Fruit fly (Drosophila melanogaster) whole organism, embryonic: ENCODE measurements around the gene CG33784.
A peak's percentile ranks its signal among the peaks of the same experiment; 100 is the strongest.

Experiments used
- Awh ChIP-seq: fragments of 200-800 bp; sonication (Bioruptor generic); IDR thresholded peaks from 2 replicates; pipeline ENCODE4, ENCODE4 v1.3.6; 2022; ENCODE audit warnings: missing biosample characterization, missing genetic modification characterization
- CG11696 ChIP-seq: fragments of 200-800 bp; sonication (Bioruptor generic); IDR thresholded peaks from 2 replicates; pipeline ENCODE4 v1.3.6; 2022; ENCODE audit warnings: missing biosample characterization, missing genetic modification characterization
- CG12155 ChIP-seq: fragments of 200-800 bp; sonication (Bioruptor generic); optimal IDR thresholded peaks from 3 replicates; lab custom pipeline; 2016; ENCODE audit warnings: missing biosample characterization, missing genetic modification characterization
- CG13624 ChIP-seq: fragments of 200-800 bp; sonication (Bioruptor generic); optimal IDR thresholded peaks from 2 replicates; lab custom pipeline; 2016; ENCODE audit warnings: missing biosample characterization, missing genetic modification characterization
- CG16863 ChIP-seq: fragments of 200-800 bp; sonication (Bioruptor generic); optimal IDR thresholded peaks from 3 replicates; lab custom pipeline; 2016; ENCODE audit warnings: missing biosample characterization, missing genetic modification characterization
- CG17361 ChIP-seq: fragments of 200-800 bp; sonication (Bioruptor generic); IDR thresholded peaks from 3 replicates; pipeline ENCODE4 v1.3.6; 2022; ENCODE audit warnings: missing biosample characterization, missing genetic modification characterization
- CG17385 ChIP-seq: fragments of 200-800 bp; sonication (Bioruptor generic); optimal IDR thresholded peaks from 3 replicates; lab custom pipeline; 2018; ENCODE audit warnings: missing biosample characterization, mild to moderate bottlenecking, missing genetic modification characterization
- CG1792 ChIP-seq: fragments of 200-800 bp; sonication (Bioruptor generic); optimal IDR thresholded peaks from 2 replicates; lab custom pipeline; 2016; ENCODE audit warnings: missing biosample characterization, missing genetic modification characterization
- CG18476 ChIP-seq: fragments of 200-800 bp; sonication (Bioruptor generic); optimal IDR thresholded peaks from 2 replicates; lab custom pipeline; 2016; ENCODE audit warnings: missing biosample characterization, mild to moderate bottlenecking, missing genetic modification characterization
- CG3407 ChIP-seq: fragments of 200-800 bp; sonication (Bioruptor generic); optimal IDR thresholded peaks from 2 replicates; lab custom pipeline; 2018; ENCODE audit warnings: missing biosample characterization, mild to moderate bottlenecking, missing genetic modification characterization
- CG3847 ChIP-seq: fragments of 200-800 bp; sonication (Bioruptor generic); IDR thresholded peaks from 2 replicates; pipeline ENCODE4 v1.3.6; 2022; ENCODE audit warnings: missing biosample characterization, missing genetic modification characterization
- CG4282 ChIP-seq: fragments of 200-800 bp; sonication (Bioruptor generic); optimal IDR thresholded peaks from 2 replicates; lab custom pipeline; 2016; ENCODE audit warnings: missing biosample characterization, missing genetic modification characterization
- CG4424 ChIP-seq: fragments of 200-800 bp; sonication (Bioruptor generic); optimal IDR thresholded peaks from 3 replicates; lab custom pipeline; 2016; ENCODE audit warnings: missing biosample characterization, missing genetic modification characterization
- CG4617 ChIP-seq: fragments of 200-800 bp; sonication (Bioruptor generic); optimal IDR thresholded peaks from 3 replicates; lab custom pipeline; 2016; ENCODE audit warnings: missing biosample characterization, missing genetic modification characterization, borderline replicate concordance
- CG6683 ChIP-seq: fragments of 200-800 bp; sonication (Bioruptor generic); optimal IDR thresholded peaks from 2 replicates; lab custom pipeline; 2017; ENCODE audit warnings: missing biosample characterization, mild to moderate bottlenecking, missing genetic modification characterization, missing genetic modification reagents
- CG7357 ChIP-seq: fragments of 200-800 bp; sonication (Bioruptor generic); IDR thresholded peaks from 3 replicates; pipeline ENCODE4 v1.3.6; 2022; ENCODE audit warnings: missing biosample characterization, missing genetic modification characterization
- CG7745 ChIP-seq: fragments of 200-800 bp; sonication (Bioruptor generic); optimal IDR thresholded peaks from 2 replicates; lab custom pipeline; 2018; ENCODE audit warnings: missing biosample characterization, mild to moderate bottlenecking, missing genetic modification characterization, moderate library complexity
- D19B ChIP-seq: fragments of 200-800 bp; sonication (Bioruptor generic); optimal IDR thresholded peaks from 2 replicates; lab custom pipeline; 2017; ENCODE audit warnings: missing biosample characterization, mild to moderate bottlenecking, missing genetic modification characterization
- Dp ChIP-seq: fragments of 200-800 bp; sonication (Bioruptor generic); optimal IDR thresholded peaks from 2 replicates; lab custom pipeline; 2018; ENCODE audit warnings: missing biosample characterization, mild to moderate bottlenecking, missing genetic modification characterization, moderate library complexity
- E2f1 ChIP-seq: fragments of 200-800 bp; sonication (Bioruptor generic); IDR thresholded peaks from 2 replicates; pipeline ENCODE4 v1.3.6; 2022; ENCODE audit warnings: missing biosample characterization, missing genetic modification characterization
- Fer2 ChIP-seq: fragments of 200-800 bp; sonication (Bioruptor generic); optimal IDR thresholded peaks from 2 replicates; lab custom pipeline; 2018; ENCODE audit warnings: missing biosample characterization, mild to moderate bottlenecking, missing genetic modification characterization, moderate library complexity
- HmgZ ChIP-seq: fragments of 200-800 bp; sonication (Bioruptor generic); optimal IDR thresholded peaks from 2 replicates; lab custom pipeline; 2018; ENCODE audit warnings: missing biosample characterization, mild to moderate bottlenecking, missing genetic modification characterization
- Hr78 ChIP-seq, 2 experiments: fragments of 200-800 bp in 1 of 2; fragments of >200 bp in 1 of 2; sonication (Bioruptor generic) in 1 of 2; optimal IDR thresholded peaks; 2 replicates each; lab custom pipeline; 2017 to 2019; ENCODE audit warnings: missing biosample characterization in 2 of 2, missing genetic modification characterization in 2 of 2, mild to moderate bottlenecking in 1 of 2, moderate library complexity in 1 of 2
- MESR4 ChIP-seq: fragments of 200-800 bp; sonication (Bioruptor generic); optimal IDR thresholded peaks from 2 replicates; lab custom pipeline; 2018; ENCODE audit warnings: missing biosample characterization, mild to moderate bottlenecking, missing genetic modification characterization, moderate library complexity
- MTF-1 ChIP-seq: fragments of 200-800 bp; sonication (Bioruptor generic); optimal IDR thresholded peaks from 2 replicates; lab custom pipeline; 2018; ENCODE audit warnings: missing biosample characterization, mild to moderate bottlenecking, missing genetic modification characterization, borderline replicate concordance
- Mad ChIP-seq: fragments of 200-800 bp; sonication (Bioruptor generic); optimal IDR thresholded peaks from 2 replicates; lab custom pipeline; 2016; ENCODE audit warnings: missing biosample characterization, missing genetic modification characterization
- Max ChIP-seq: fragments of 200-800 bp; sonication (Bioruptor generic); optimal IDR thresholded peaks from 2 replicates; lab custom pipeline; 2016; ENCODE audit warnings: missing biosample characterization, mild to moderate bottlenecking, missing genetic modification characterization
- Oli ChIP-seq: fragments of 200-800 bp; sonication (Bioruptor generic); optimal IDR thresholded peaks from 2 replicates; lab custom pipeline; 2018; ENCODE audit warnings: missing biosample characterization, mild to moderate bottlenecking, missing genetic modification characterization, moderate library complexity
- PHDP ChIP-seq: fragments of 200-800 bp; sonication (Bioruptor generic); optimal IDR thresholded peaks from 3 replicates; lab custom pipeline; 2018; ENCODE audit warnings: missing biosample characterization, mild to moderate bottlenecking, missing genetic modification characterization, moderate library complexity
- Rfx ChIP-seq: fragments of 200-800 bp; sonication (Bioruptor generic); IDR thresholded peaks from 2 replicates; pipeline ENCODE4 v1.3.6; 2022; ENCODE audit warnings: missing biosample characterization, missing genetic modification characterization
- Six4 ChIP-seq: fragments of 200-800 bp; sonication (Bioruptor generic); optimal IDR thresholded peaks from 2 replicates; lab custom pipeline; 2016; ENCODE audit warnings: missing biosample characterization, missing genetic modification characterization
- Sox102F ChIP-seq: fragments of 200-800 bp; sonication (Bioruptor generic); optimal IDR thresholded peaks from 2 replicates; lab custom pipeline; 2018; ENCODE audit warnings: missing biosample characterization, mild to moderate bottlenecking, missing genetic modification characterization, moderate library complexity
- TFAM ChIP-seq: fragments of 200-800 bp; sonication (Bioruptor generic); optimal IDR thresholded peaks from 2 replicates; lab custom pipeline; 2017; ENCODE audit warnings: missing biosample characterization, missing genetic modification characterization, inconsistent platforms
- bowl ChIP-seq: fragments of 200-800 bp; sonication (Bioruptor generic); IDR thresholded peaks from 2 replicates; pipeline ENCODE4 v1.3.6; 2022; ENCODE audit warnings: missing biosample characterization, missing genetic modification characterization
- br ChIP-seq: fragments of >200 bp; optimal IDR thresholded peaks from 2 replicates; lab custom pipeline; 2017
- croc ChIP-seq: fragments of 200-800 bp; sonication (Bioruptor generic); conservative IDR thresholded peaks from 3 replicates; pipeline ENCODE4 v1.3.6; 2022; ENCODE audit warnings: missing biosample characterization, missing genetic modification characterization
- dan ChIP-seq: fragments of 200-800 bp; sonication (Bioruptor generic); IDR thresholded peaks from 2 replicates; pipeline ENCODE4 v1.3.6; 2022; ENCODE audit warnings: missing biosample characterization, missing genetic modification characterization
- fd64A ChIP-seq: fragments of 200-800 bp; sonication (Bioruptor generic); optimal IDR thresholded peaks from 3 replicates; lab custom pipeline; 2018; ENCODE audit warnings: missing biosample characterization, mild to moderate bottlenecking, missing genetic modification characterization
- gcm ChIP-seq: fragments of 200-800 bp; sonication (Bioruptor generic); optimal IDR thresholded peaks from 2 replicates; lab custom pipeline; 2019; ENCODE audit warnings: missing biosample characterization, mild to moderate bottlenecking, missing genetic modification characterization, moderate library complexity
- insv ChIP-seq, 2 experiments: fragments of 200-800 bp; sonication (Bioruptor generic); optimal IDR thresholded peaks; 3 replicates each; lab custom pipeline; 2016 to 2018; ENCODE audit warnings: missing biosample characterization in 2 of 2, missing genetic modification characterization in 2 of 2
- odd ChIP-seq: fragments of 200-800 bp; sonication (Bioruptor generic); optimal IDR thresholded peaks from 2 replicates; lab custom pipeline; 2017; ENCODE audit warnings: missing biosample characterization, mild to moderate bottlenecking, missing genetic modification characterization
- onecut ChIP-seq: fragments of 200-800 bp; sonication (Bioruptor generic); IDR thresholded peaks from 2 replicates; pipeline ENCODE4 v1.3.6; 2022; ENCODE audit warnings: missing biosample characterization, missing genetic modification characterization
- peb ChIP-seq: fragments of 200-800 bp; sonication (Bioruptor generic); IDR thresholded peaks from 2 replicates; pipeline ENCODE4 v1.3.6; 2022; ENCODE audit warnings: missing biosample characterization, missing genetic modification characterization
- pfk ChIP-seq: fragments of 200-800 bp; sonication (Bioruptor generic); optimal IDR thresholded peaks from 2 replicates; lab custom pipeline; 2018; ENCODE audit warnings: missing biosample characterization, mild to moderate bottlenecking, missing genetic modification characterization, moderate library complexity
- pnt ChIP-seq: fragments of 200-800 bp; sonication (Bioruptor generic); optimal IDR thresholded peaks from 3 replicates; lab custom pipeline; 2016; ENCODE audit warnings: missing biosample characterization, missing genetic modification characterization
- salm ChIP-seq: fragments of 200-800 bp; sonication (Bioruptor generic); optimal IDR thresholded peaks from 2 replicates; lab custom pipeline; 2018; ENCODE audit warnings: missing biosample characterization, mild to moderate bottlenecking, missing genetic modification characterization
- slbo ChIP-seq: fragments of 200-800 bp; sonication (Bioruptor generic); IDR thresholded peaks from 2 replicates; pipeline ENCODE4 v1.3.6; 2022; ENCODE audit warnings: missing biosample characterization, missing genetic modification characterization
- sr ChIP-seq: fragments of 200-800 bp; sonication (Bioruptor generic); IDR thresholded peaks from 3 replicates; pipeline ENCODE4 v1.3.6; 2022; ENCODE audit warnings: missing biosample characterization, missing genetic modification characterization
- tap ChIP-seq: fragments of 200-800 bp; optimal IDR thresholded peaks from 3 replicates; lab custom pipeline; 2019; ENCODE audit warnings: missing biosample characterization, mild to moderate bottlenecking, missing genetic modification characterization, moderate library complexity
- tio ChIP-seq: fragments of 200-800 bp; sonication (Bioruptor generic); optimal IDR thresholded peaks from 2 replicates; lab custom pipeline; 2017; ENCODE audit warnings: missing biosample characterization, missing genetic modification characterization, inconsistent platforms
- tll ChIP-seq, 2 experiments: fragments of 200-800 bp in 1 of 2; fragments of >200 bp in 1 of 2; sonication (Bioruptor generic) in 1 of 2; optimal IDR thresholded peaks; 2 replicates each; lab custom pipeline; 2017 to 2019; ENCODE audit warnings: missing biosample characterization in 2 of 2, missing genetic modification characterization in 2 of 2, mild to moderate bottlenecking in 1 of 2, moderate library complexity in 1 of 2
- twi ChIP-seq: fragments of 200-800 bp; optimal IDR thresholded peaks from 2 replicates; lab custom pipeline; 2019; ENCODE audit warnings: missing biosample characterization, mild to moderate bottlenecking, missing genetic modification characterization, moderate library complexity

The CG33784 gene

DNA sequence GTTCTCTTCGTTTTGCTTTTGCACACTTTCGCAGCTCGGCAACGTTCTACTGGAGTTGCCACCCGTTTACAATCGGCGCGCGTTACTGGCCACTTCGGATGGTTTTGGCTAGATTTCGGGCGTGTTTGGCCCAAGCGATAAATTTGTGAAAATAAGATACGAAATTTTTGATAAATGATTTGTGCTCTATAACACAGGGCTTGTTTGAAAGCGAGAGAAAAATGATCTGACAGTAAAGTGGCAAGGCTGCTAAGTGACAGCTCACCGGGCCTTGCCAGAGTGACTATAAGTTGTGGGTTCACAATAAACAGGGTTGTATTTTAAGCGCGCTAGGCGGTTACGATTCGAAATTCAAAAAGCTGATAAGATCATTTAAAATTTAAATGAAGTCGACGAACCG, 42.2 kb downstream of the CG33784 start, which contains the start of gene Fmr1 (continued):
- TF ChIP-seq D19B (no peak), Sox102F (GFP tag; lab: Kevin White, UChicago) (peak; percentile 42), Six4 (GFP tag; lab: Kevin White, UChicago) (peak; percentile 42), CG3407 (GFP tag; lab: Kevin White, UChicago) (no peak), CG18476 (GFP tag; lab: Kevin White, UChicago) (no peak), CG4617 (GFP tag; lab: Kevin White, UChicago) (peak; percentile 63), CG16863 (GFP tag; lab: Kevin White, UChicago) (peak; percentile 30), sr (GFP tag; lab: Robert Waterston, UW) (no peak), HmgZ (tag; lab: Kevin White, UChicago) (peak; percentile 73), MESR4 (GFP tag; lab: Kevin White, UChicago) (peak; percentile 24), onecut (GFP tag; lab: Robert Waterston, UW) (no peak), Mad (GFP tag; lab: Kevin White, UChicago) (peak; percentile 59), CG13624 (GFP tag; lab: Kevin White, UChicago) (peak; percentile 59), TFAM (no peak), tap (tag; lab: Kevin White, UChicago) (no peak), fd64A (GFP tag; lab: Kevin White, UChicago) (no peak), MTF-1 (GFP tag; lab: Kevin White, UChicago) (no peak), CG17361 (peak; percentile 61), gcm (GFP tag; lab: Kevin White, UChicago) (no peak), CG11696 (GFP tag; lab: Robert Waterston, UW) (no peak), E2f1 (GFP tag; lab: Robert Waterston, UW) (0 out of 2 replicates have a peak, but pooled peaks have one; percentile 32), Oli (peak; percentile 37), br (no peak), Hr78 (GFP tag; optimal IDR thresholded peaks at IDR 0.05; lab: Kevin White, UChicago) (no peak), salm (tag; lab: Kevin White, UChicago) (no peak), insv (GFP tag; optimal IDR thresholded peaks at IDR 0.05; lab: Kevin White, UChicago) (no peak), PHDP (tag; lab: Kevin White, UChicago) (peak; percentile 40), bowl (GFP tag; lab: Robert Waterston, UW) (no peak), CG7745 (tag; lab: Kevin White, UChicago) (no peak), CG7357 (GFP tag; lab: Robert Waterston, UW) (no peak), CG1792 (GFP tag; lab: Kevin White, UChicago) (peak; percentile 52), twi (peak; percentile 36), peb (no peak), Fer2 (tag; lab: Kevin White, UChicago) (peak; percentile 33), croc (no peak), Max (GFP tag; lab: Kevin White, UChicago) (peak; percentile 42), Dp (GFP tag; lab: Kevin White, UChicago) (peak; percentile 99), dan (GFP tag; lab: Robert Waterston, UW) (no peak), pnt (peak; percentile 62), CG4282 (GFP tag; lab: Kevin White, UChicago) (peak; percentile 32), pfk (GFP tag; lab: Kevin White, UChicago) (no peak), tll (GFP tag; optimal IDR thresholded peaks at IDR 0.05; lab: Kevin White, UChicago) (peak; percentile 30 to 73), Rfx (peak; percentile 68), CG3847 (GFP tag; lab: Robert Waterston, UW) (peak; percentile 88), Awh (GFP tag; lab: Robert Waterston, UW) (no peak), CG6683 (GFP tag; lab: Kevin White, UChicago) (no peak), CG17385 (GFP tag; lab: Kevin White, UChicago) (no peak), slbo (peak; percentile 62), CG4424 (peak; percentile 22), CG12155 (GFP tag; lab: Kevin White, UChicago) (peak; percentile 46), tio (peak; percentile 22), odd (GFP tag; lab: Kevin White, UChicago) (no peak)
